Worm (Caenorhabditis elegans) whole organism, young adult: Measurements from ENCODE around the gene F19C6.4.

Experiments used
- F33H1.4 ChIP-seq: fragments of 200-800 bp; sonication (Bioruptor generic); IDR thresholded peaks from 2 replicates; pipeline ENCODE4 v1.3.6; 2022; ENCODE audit warnings: missing genetic modification reagents, missing genetic modification characterization, missing compliant biosample characterization
- F55B11.4 ChIP-seq: sonication (generic microtip); optimal IDR thresholded peaks from 2 replicates; lab custom pipeline; 2016; ENCODE audit warnings: missing compliant biosample characterization, missing genetic modification characterization, borderline replicate concordance; ENCODE audit not compliant: insufficient read depth
- ZK185.1 ChIP-seq: sonication (generic microtip); optimal IDR thresholded peaks from 2 replicates; lab custom pipeline; 2016; ENCODE audit warnings: mild to moderate bottlenecking, missing genetic modification characterization, missing compliant biosample characterization; ENCODE audit not compliant: poor library complexity, severe bottlenecking
- madf-8 ChIP-seq: fragments of 200-800 bp; sonication (Bioruptor generic); conservative IDR thresholded peaks from 2 replicates; pipeline ENCODE4 v1.3.6; 2022; ENCODE audit warnings: missing genetic modification reagents, missing genetic modification characterization, missing compliant biosample characterization
- nhr-27 ChIP-seq: fragments of 200-800 bp; sonication (Bioruptor generic); optimal IDR thresholded peaks from 2 replicates; lab custom pipeline; 2018; ENCODE audit warnings: mild to moderate bottlenecking, missing genetic modification characterization, moderate library complexity, missing compliant biosample characterization
- snpc-4 ChIP-seq, 5 experiments: fragments of 150-350 bp in 1 of 5; sonication (generic microtip) in 4 of 5; optimal IDR thresholded peaks; 2 replicates each; lab custom pipeline; 2014 to 2018; ENCODE audit warnings: missing genetic modification characterization in 5 of 5, missing biosample characterization in 3 of 5, antibody characterized with exemption in 2 of 5, mild to moderate bottlenecking in 2 of 5, missing compliant biosample characterization in 2 of 5, missing genotype in 2 of 5, moderate library complexity in 2 of 5, missing genetic modification reagents in 1 of 5
- ztf-28 ChIP-seq: fragments of 200-800 bp; sonication (Bioruptor generic); IDR thresholded peaks from 2 replicates; pipeline ENCODE4 v1.3.6; 2022; ENCODE audit warnings: missing genetic modification reagents, missing genetic modification characterization, missing compliant biosample characterization

ce11 chrX:10058332-10058731, 40.5 kb upstream of the F19C6.4 start, which contains the start of gene ZC373.2:
- no peak for TF ChIP-seq nhr-27 (tag; lab: Kevin White, UChicago)
- no peak for TF ChIP-seq F33H1.4 (GFP tag; lab: Robert Waterston, UW)
- TF ChIP-seq snpc-4 (GFP tag; optimal IDR thresholded peaks at IDR 0.05; lab: Kevin White, UChicago): no peak
- TF ChIP-seq snpc-4 (tag; optimal IDR thresholded peaks at IDR 0.05; lab: Kevin White, UChicago): no peak
- no peak for TF ChIP-seq madf-8 (GFP tag; lab: Robert Waterston, UW)
- TF ChIP-seq F55B11.4 (tag; lab: Kevin White, UChicago): no peak
- no peak for TF ChIP-seq ztf-28 (GFP tag; lab: Robert Waterston, UW)
- TF ChIP-seq ZK185.1 (tag; lab: Kevin White, UChicago): no peak
